Worm (Caenorhabditis elegans) whole organism, midembryonic: ENCODE measurements around the gene F21F8.5.

Experiments
- T22C8.4 ChIP-seq: fragments of 200-800 bp; sonication (Bioruptor generic); IDR thresholded peaks from 2 replicates; pipeline ENCODE4 v1.3.6; 2022; ENCODE audit warnings: missing genetic modification characterization, missing compliant biosample characterization
- cog-1 ChIP-seq: sonication (generic microtip); optimal IDR thresholded peaks from 2 replicates; lab custom pipeline; 2016; ENCODE audit warnings: missing genetic modification characterization, missing compliant biosample characterization
- flt-1 ChIP-seq: fragments of 200-800 bp; sonication (Bioruptor generic); IDR thresholded peaks from 2 replicates; pipeline ENCODE4 v1.3.6; 2022; ENCODE audit warnings: missing genetic modification characterization, missing compliant biosample characterization
- klf-2 ChIP-seq: fragments of 200-800 bp; sonication (Bioruptor generic); conservative IDR thresholded peaks from 2 replicates; pipeline ENCODE4 v1.3.6; 2022; ENCODE audit warnings: missing genetic modification reagents, missing genetic modification characterization, missing compliant biosample characterization
- med-1 ChIP-seq: sonication (generic microtip); optimal IDR thresholded peaks from 2 replicates; lab custom pipeline; 2017; ENCODE audit warnings: missing genetic modification characterization, mild to moderate bottlenecking, missing compliant biosample characterization, antibody characterized with exemption, missing genetic modification reagents; ENCODE audit not compliant: insufficient read depth
- ref-1 ChIP-seq: fragments of 200-800 bp; sonication (Bioruptor generic); conservative IDR thresholded peaks from 2 replicates; pipeline ENCODE4 v1.3.6; 2022; ENCODE audit warnings: missing genetic modification reagents, missing genetic modification characterization, missing compliant biosample characterization
- ztf-23 ChIP-seq: fragments of 200-800 bp; sonication (Bioruptor generic); IDR thresholded peaks from 2 replicates; pipeline ENCODE4 v1.3.6; 2022; ENCODE audit warnings: missing genetic modification reagents, missing genetic modification characterization, missing compliant biosample characterization
- ztf-29 ChIP-seq: fragments of 200-800 bp; sonication (Bioruptor generic); IDR thresholded peaks from 2 replicates; pipeline ENCODE4 v1.3.6; 2022; ENCODE audit warnings: missing genetic modification reagents, missing genetic modification characterization, missing compliant biosample characterization

DNA sequence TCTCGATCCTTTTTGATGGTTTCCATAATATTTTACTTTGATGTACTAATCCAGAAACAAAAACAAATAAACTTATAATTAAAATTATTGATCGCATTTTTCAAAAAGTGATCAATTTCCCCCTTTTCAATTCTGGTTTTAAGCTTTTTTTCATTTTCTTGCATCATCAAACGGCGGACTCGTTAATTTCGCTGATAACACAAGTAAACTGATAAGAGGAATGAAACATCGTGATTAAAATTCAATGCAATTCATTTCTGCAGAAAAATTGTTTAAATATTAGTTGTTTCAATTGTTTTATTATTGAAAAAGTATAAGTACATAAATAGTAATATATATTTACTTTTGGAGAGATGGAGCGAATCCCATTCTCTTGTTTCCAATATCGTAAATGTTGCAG, 1.1 kb upstream of the F21F8.5 start:
- no peak for TF ChIP-seq ztf-29 (GFP tag; lab: Robert Waterston, UW)
- no peak for TF ChIP-seq ztf-23 (GFP tag; lab: Robert Waterston, UW)
- TF ChIP-seq ref-1 (GFP tag; lab: Robert Waterston, UW), result no peak
- TF ChIP-seq flt-1, result no peak
- no peak for TF ChIP-seq T22C8.4 (GFP tag; lab: Robert Waterston, UW)
- no peak for TF ChIP-seq cog-1 (tag; lab: Kevin White, UChicago)
- no peak for TF ChIP-seq med-1 (GFP tag; lab: Kevin White, UChicago)
- TF ChIP-seq klf-2, result no peak
